Worm (Caenorhabditis elegans) whole organism, midembryonic: ENCODE data around the gene C14A4.13.

Experiments
- T22C8.4 ChIP-seq: fragments of 200-800 bp; sonication (Bioruptor generic); IDR thresholded peaks from 2 replicates; pipeline ENCODE4 v1.3.6; 2022; ENCODE audit warnings: missing genetic modification characterization, missing compliant biosample characterization
- cog-1 ChIP-seq: sonication (generic microtip); optimal IDR thresholded peaks from 2 replicates; lab custom pipeline; 2016; ENCODE audit warnings: missing genetic modification characterization, missing compliant biosample characterization
- flt-1 ChIP-seq: fragments of 200-800 bp; sonication (Bioruptor generic); IDR thresholded peaks from 2 replicates; pipeline ENCODE4 v1.3.6; 2022; ENCODE audit warnings: missing genetic modification characterization, missing compliant biosample characterization
- klf-2 ChIP-seq: fragments of 200-800 bp; sonication (Bioruptor generic); conservative IDR thresholded peaks from 2 replicates; pipeline ENCODE4 v1.3.6; 2022; ENCODE audit warnings: missing genetic modification reagents, missing genetic modification characterization, missing compliant biosample characterization
- med-1 ChIP-seq: sonication (generic microtip); optimal IDR thresholded peaks from 2 replicates; lab custom pipeline; 2017; ENCODE audit warnings: missing genetic modification characterization, mild to moderate bottlenecking, missing compliant biosample characterization, antibody characterized with exemption, missing genetic modification reagents; ENCODE audit not compliant: insufficient read depth
- ref-1 ChIP-seq: fragments of 200-800 bp; sonication (Bioruptor generic); conservative IDR thresholded peaks from 2 replicates; pipeline ENCODE4 v1.3.6; 2022; ENCODE audit warnings: missing genetic modification reagents, missing genetic modification characterization, missing compliant biosample characterization
- tab-1 ChIP-seq: fragments of 200-800 bp; sonication (Bioruptor generic); IDR thresholded peaks from 2 replicates; pipeline ENCODE4 v1.3.6; 2022; ENCODE audit warnings: missing genetic modification characterization, missing compliant biosample characterization
- ztf-23 ChIP-seq: fragments of 200-800 bp; sonication (Bioruptor generic); IDR thresholded peaks from 2 replicates; pipeline ENCODE4 v1.3.6; 2022; ENCODE audit warnings: missing genetic modification reagents, missing genetic modification characterization, missing compliant biosample characterization
- ztf-29 ChIP-seq: fragments of 200-800 bp; sonication (Bioruptor generic); IDR thresholded peaks from 2 replicates; pipeline ENCODE4 v1.3.6; 2022; ENCODE audit warnings: missing genetic modification reagents, missing genetic modification characterization, missing compliant biosample characterization

C14A4.13 gene

DNA sequence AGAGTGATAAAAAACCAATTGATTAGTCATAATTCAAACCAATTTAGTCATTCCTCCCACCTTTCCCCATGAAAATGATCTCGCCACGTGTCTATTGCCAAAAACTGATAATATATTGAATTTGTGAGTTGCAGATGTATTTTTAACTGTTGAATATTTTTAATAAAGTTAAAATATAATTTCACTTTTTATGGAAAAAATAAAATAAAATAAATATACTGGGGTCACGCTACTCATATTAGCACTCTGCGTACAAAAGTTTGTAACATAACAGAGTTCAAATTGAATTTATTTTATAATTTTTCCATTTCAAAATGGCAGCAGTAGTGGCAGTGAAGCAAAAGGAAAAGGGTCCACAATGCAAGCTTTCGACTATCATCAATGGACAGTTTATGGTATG, at the start of gene C14A4.13:
TSS of gene C14A4.13 (plus strand) at position 301 of the 400 bp plus-strand sequence.
- no peak for TF ChIP-seq klf-2 (GFP tag; lab: Robert Waterston, UW)

DNA sequence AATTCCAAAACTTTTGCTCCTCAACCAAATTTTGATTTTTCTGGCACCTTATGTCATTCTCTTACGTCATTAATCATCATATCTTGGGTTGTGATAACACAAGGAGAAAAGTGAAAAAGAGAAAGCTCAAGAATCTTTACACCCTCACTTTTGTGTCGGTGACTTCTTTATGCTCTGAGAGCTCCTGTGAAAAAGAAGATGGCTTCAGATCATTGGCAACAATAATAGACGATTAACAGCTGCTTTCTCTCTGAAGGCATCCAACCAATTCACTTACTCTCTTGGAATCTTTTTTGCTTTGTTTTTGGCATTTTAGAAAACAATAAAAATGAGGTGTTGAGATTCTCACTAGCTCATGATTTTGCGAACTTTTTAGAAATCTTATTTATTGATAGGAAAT, 48.8 kb upstream of the C14A4.13 start:
- TF ChIP-seq flt-1 (GFP tag; lab: Robert Waterston, UW) (no peak), T22C8.4 (GFP tag; lab: Robert Waterston, UW) (no peak), cog-1 (no peak), ztf-29 (GFP tag; lab: Robert Waterston, UW) (no peak), ref-1 (no peak), tab-1 (GFP tag; lab: Robert Waterston, UW) (no peak), med-1 (GFP tag; lab: Kevin White, UChicago) (no peak), ztf-23 (GFP tag; lab: Robert Waterston, UW) (no peak), klf-2 (GFP tag; lab: Robert Waterston, UW) (no peak)

DNA sequence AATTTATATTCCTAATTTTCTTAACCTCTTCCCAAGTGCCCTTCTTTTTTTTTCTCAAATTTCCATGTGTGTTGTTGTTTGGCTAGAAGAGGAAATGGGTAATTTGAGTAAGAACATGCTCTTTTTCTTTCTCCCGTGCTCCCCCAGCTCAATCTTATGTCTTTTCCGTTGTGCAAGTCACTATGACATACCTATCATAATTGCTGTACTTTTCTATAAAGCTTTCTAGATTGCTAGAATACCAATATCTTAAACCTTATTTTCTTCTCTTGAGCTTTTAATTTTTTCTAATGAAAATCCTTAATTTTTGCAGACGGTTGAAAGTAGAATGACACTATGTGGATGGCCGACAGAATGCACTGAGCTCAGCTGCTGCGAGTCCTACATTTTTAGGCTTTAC, 48.0 kb upstream of the C14A4.13 start, which contains the start of gene txt-13:
TSS of gene txt-13 (plus strand) at position 301 of the 400 bp plus-strand sequence.
- no peak for TF ChIP-seq ztf-29 (GFP tag; lab: Robert Waterston, UW)
- no peak for TF ChIP-seq tab-1 (GFP tag; lab: Robert Waterston, UW)
- TF ChIP-seq cog-1, result no peak
- no peak for TF ChIP-seq med-1 (GFP tag; lab: Kevin White, UChicago)
- TF ChIP-seq ref-1, result no peak
- no peak for TF ChIP-seq klf-2 (GFP tag; lab: Robert Waterston, UW)
- TF ChIP-seq flt-1 (GFP tag; lab: Robert Waterston, UW), result no peak
- no peak for TF ChIP-seq ztf-23 (GFP tag; lab: Robert Waterston, UW)
- no peak for TF ChIP-seq T22C8.4 (GFP tag; lab: Robert Waterston, UW)

DNA sequence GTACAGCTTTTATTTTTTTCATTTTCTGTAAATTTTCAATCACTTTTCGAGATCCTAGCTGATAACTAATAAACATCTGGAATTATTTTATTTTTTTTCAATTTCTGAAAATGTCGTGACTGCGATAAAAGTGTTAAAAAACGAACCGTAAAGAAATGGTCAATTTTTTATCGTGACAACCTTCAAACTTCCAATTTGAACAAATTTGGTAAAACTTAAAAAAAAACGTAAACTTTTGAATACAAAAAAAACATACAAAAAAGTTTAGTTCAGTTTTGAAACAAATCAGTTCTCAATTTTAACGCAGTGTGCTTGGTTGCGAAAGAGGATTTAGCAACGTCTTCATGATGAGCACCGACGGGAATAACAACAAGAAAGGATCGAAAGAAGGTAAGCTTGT, 46.3 kb upstream of the C14A4.13 start, which contains the start of gene C06A1.3:
TSS of gene C06A1.3 (plus strand) at position 301 of the 400 bp plus-strand sequence.
- TF ChIP-seq ztf-23 (GFP tag; lab: Robert Waterston, UW) (no peak), ref-1 (no peak)

DNA sequence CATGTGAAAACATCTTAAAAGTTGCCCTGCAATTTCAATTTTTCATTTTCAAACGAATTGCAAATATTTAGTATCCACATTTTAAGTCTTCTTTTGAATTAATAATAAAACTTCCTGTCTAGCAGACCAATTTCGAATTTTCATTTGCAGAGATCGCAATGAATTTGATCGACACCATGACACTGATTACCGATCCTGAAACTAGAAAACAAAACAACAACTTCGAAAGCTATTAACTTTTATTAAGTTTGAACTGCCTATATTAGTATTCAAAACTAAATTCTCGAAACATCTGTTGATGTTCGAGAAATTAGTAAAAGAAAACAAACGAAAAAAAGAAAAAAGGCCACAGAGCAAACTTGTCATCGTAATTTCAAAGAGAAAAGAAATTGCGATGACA, 44.1 kb upstream of the C14A4.13 start:
- TF ChIP-seq klf-2 (GFP tag; lab: Robert Waterston, UW) (no peak), ref-1 (no peak), ztf-29 (GFP tag; lab: Robert Waterston, UW) (no peak)

DNA sequence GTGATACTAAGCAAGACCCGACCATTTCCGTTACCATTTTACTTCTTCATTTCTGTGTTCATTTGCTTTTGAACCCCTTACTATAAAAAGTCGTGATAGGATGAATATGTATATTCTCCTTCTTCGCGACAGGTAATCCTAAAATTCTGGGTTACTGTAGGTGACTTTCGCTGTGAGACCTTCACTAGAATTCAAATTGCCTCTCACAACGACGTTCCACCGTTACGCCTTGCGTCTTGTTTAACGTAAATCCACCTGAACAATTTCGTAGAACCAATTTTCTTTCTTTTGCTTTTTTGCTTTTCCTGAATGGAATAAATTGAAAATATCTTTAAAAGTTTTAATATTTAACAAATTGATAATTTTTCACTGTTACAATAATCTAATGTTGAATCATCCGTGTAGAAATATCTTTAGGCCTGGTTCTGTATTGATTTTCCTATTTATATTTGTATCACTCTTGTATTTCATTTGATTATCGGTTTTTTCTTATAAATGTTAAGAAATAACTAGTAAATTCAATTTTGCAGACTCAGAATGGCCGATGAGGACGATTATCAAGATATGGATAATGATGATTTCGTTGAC, 39.3 kb upstream of the C14A4.13 start, which contains the start of gene rpb-6:
TSS of gene rpb-6 (plus strand) at position 538 of the 588 bp plus-strand sequence.
- no peak for TF ChIP-seq cog-1
- no peak for TF ChIP-seq tab-1 (GFP tag; lab: Robert Waterston, UW)
- no peak for TF ChIP-seq med-1 (GFP tag; lab: Kevin White, UChicago)
- TF ChIP-seq klf-2 (GFP tag; lab: Robert Waterston, UW), result no peak
- no peak for TF ChIP-seq ref-1

DNA sequence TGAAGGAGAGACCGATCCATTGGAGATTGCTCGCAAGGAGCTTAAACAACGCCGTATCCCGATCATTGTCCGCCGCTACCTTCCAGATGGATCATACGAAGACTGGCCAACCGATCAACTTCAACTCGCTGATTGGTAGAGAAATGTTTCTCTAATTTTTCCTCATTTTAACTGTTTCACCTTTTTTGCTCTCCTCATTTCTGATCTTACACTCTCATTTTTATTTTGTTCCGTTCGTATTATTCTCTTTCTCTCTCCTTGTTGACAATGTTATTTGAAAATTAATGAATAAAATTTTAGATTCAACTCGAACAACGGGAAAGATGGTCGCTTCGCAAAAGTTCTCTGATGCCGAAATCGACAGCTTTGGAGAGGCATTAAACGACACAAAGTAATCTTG, 38.6 kb upstream of the C14A4.13 start, which contains the start of gene dohh-1:
TSS of gene dohh-1 (plus strand) at position 301 of the 400 bp plus-strand sequence.
- TF ChIP-seq ztf-23 (GFP tag; lab: Robert Waterston, UW) (no peak), cog-1 (no peak), ztf-29 (GFP tag; lab: Robert Waterston, UW) (no peak), klf-2 (GFP tag; lab: Robert Waterston, UW) (no peak), tab-1 (GFP tag; lab: Robert Waterston, UW) (no peak)

DNA sequence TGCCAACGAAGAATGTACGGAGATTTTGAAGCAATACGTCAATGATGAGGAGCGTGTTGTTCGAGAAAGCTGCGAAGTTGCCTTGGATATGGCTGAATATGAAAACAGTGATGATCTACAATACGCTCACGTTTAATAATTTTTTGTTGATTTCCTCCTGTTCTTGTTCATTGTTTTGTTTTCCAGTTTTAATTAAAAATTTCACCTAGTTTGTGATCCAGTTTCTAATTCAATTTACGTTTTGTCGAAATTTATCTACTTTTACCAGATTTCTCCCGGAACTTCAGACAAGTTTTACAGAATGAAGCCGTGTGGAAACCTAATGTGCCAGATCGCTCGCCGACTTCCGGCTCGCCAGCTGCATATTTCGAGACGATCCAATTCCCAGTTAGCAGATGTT, 37.4 kb upstream of the C14A4.13 start, which contains the start of gene dap-3:
TSS of gene dap-3 (plus strand) at position 301 of the 400 bp plus-strand sequence.
- TF ChIP-seq med-1 (GFP tag; lab: Kevin White, UChicago) (no peak), cog-1 (no peak), ztf-29 (GFP tag; lab: Robert Waterston, UW) (no peak), ztf-23 (GFP tag; lab: Robert Waterston, UW) (no peak), tab-1 (GFP tag; lab: Robert Waterston, UW) (no peak), klf-2 (GFP tag; lab: Robert Waterston, UW) (no peak), flt-1 (GFP tag; lab: Robert Waterston, UW) (no peak), ref-1 (no peak), T22C8.4 (GFP tag; lab: Robert Waterston, UW) (no peak)

DNA sequence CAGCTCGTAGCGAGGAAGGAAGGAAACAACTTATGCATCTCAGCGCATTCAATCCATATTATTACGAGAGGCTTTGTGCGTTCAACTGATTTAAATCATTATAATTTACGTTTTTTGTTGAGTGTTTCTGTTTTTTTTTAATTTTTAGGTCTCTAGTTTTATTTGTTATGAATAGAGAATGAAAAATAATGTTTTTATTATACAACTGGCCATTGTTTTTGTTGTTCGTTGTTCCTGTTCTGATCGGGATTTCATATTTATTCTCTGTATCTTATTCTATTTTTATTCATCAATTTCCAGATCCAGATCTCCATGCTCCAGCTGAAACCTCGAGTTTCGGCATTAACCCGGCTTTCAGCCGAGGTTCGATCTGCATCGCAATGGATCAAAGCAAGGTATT, 35.9 kb upstream of the C14A4.13 start, which contains the start of gene mrps-22:
TSS of gene mrps-22 (plus strand) at position 301 of the 400 bp plus-strand sequence.
- TF ChIP-seq klf-2 (GFP tag; lab: Robert Waterston, UW), result no peak
- TF ChIP-seq cog-1, result no peak
- TF ChIP-seq ztf-29 (GFP tag; lab: Robert Waterston, UW), result no peak
- TF ChIP-seq ztf-23 (GFP tag; lab: Robert Waterston, UW), result no peak
- no peak for TF ChIP-seq ref-1
- no peak for TF ChIP-seq T22C8.4 (GFP tag; lab: Robert Waterston, UW)
- TF ChIP-seq tab-1 (GFP tag; lab: Robert Waterston, UW), result no peak
- no peak for TF ChIP-seq flt-1 (GFP tag; lab: Robert Waterston, UW)
- no peak for TF ChIP-seq med-1 (GFP tag; lab: Kevin White, UChicago)

DNA sequence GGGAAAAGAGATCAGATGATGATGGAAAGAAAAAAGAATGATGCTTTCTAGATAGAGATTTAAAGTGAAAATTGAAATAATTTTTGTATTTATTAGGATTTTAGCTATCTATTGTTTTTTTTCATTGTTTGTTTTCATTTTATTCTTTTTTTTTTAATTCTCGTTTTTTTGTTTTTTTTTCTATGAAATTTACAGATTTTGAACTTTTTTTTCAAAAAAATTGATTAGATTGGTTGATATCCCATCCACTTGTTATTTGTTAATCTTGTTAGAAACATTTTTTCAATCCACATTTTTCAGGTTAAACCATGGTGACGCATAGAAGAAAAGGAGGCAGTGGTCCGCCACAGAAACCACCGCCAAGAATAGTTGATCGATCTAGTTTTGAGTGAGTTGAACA, 34.2 kb upstream of the C14A4.13 start, which contains the start of gene algn-9:
TSS of gene algn-9 (plus strand) at position 301 of the 400 bp plus-strand sequence.
- TF ChIP-seq tab-1 (GFP tag; lab: Robert Waterston, UW), result no peak

DNA sequence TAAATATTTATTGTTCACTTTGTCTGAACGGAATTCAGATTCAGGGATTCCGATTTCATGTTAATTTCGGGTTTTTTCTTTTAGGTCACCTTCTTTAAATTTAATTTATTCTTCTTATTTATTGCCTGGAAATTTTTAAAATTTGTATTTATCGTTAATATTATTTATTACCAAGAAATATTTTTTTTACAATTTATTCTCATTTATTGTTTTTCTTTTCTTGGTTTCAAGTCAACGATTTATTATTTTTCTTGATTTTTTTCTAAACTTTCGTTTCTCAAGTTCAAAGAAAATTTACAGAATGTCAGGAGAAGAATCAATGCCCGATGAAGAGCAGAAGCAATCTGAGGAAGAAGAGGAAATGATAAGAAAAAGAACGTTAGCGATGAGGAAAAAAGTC, 30.5 kb upstream of the C14A4.13 start, which contains the start of gene crn-3:
TSS of gene crn-3 (plus strand) at position 301 of the 400 bp plus-strand sequence.
- TF ChIP-seq flt-1 (GFP tag; lab: Robert Waterston, UW) (no peak), cog-1 (no peak), tab-1 (GFP tag; lab: Robert Waterston, UW) (no peak), T22C8.4 (GFP tag; lab: Robert Waterston, UW) (no peak), ztf-23 (GFP tag; lab: Robert Waterston, UW) (no peak), ref-1 (no peak), klf-2 (GFP tag; lab: Robert Waterston, UW) (no peak), med-1 (GFP tag; lab: Kevin White, UChicago) (no peak), ztf-29 (GFP tag; lab: Robert Waterston, UW) (no peak)
